Fruit fly (Drosophila melanogaster) whole organism: ENCODE results near the gene Nrt.

ENCODE experiments used
- CG8478 ChIP-seq: fragments of >200 bp; optimal IDR thresholded peaks from 2 replicates; lab custom pipeline; 2018; ENCODE audit warnings: inconsistent platforms
- psq ChIP-seq: fragments of >200 bp; optimal IDR thresholded peaks from 2 replicates; lab custom pipeline; 2017

DNA sequence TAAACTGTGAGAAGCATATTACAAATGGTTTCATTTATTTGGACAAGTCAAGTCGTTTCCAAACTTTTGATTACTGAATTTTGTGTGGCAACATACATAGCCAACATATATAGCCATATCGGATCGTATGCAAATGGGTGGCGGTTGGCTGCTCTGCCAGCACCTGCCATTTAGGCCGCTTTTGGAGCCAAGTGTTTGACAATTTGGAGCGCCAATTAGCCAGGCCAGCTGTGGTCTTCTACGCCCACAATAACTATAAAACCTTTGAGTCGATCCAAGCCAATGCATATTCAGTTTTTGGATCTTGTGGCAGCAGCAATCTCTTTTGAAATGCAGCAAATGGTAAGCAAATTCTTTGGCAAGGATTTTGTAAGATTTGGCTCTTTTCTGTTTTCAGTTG is 41.3 kb upstream of the Nrt start, which contains the start of gene CG13031:
- TF ChIP-seq psq (lab: Kevin White, UChicago) (no peak), CG8478 (lab: Kevin White, UChicago) (no peak)
